Worm (Caenorhabditis elegans) whole organism, early embryonic: Measurements from ENCODE around the gene F58G11.4.

Experiments used
- B0310.2 ChIP-seq: sonication (generic microtip); optimal IDR thresholded peaks from 2 replicates; lab custom pipeline; 2016; ENCODE audit warnings: mild to moderate bottlenecking, missing genetic modification characterization, missing compliant biosample characterization
- F13C5.2 ChIP-seq: sonication (generic microtip); optimal IDR thresholded peaks from 2 replicates; lab custom pipeline; 2017; ENCODE audit warnings: mild to moderate bottlenecking, missing genetic modification characterization, inconsistent platforms, missing compliant biosample characterization
- aly-1 ChIP-seq: sonication (generic microtip); optimal IDR thresholded peaks from 2 replicates; lab custom pipeline; 2016; ENCODE audit warnings: missing genetic modification characterization, missing compliant biosample characterization
- ama-1 ChIP-seq: fragments of 150-350 bp; optimal IDR thresholded peaks from 2 replicates; lab custom pipeline; 2014
- ceh-13 ChIP-seq: fragments of 200-800 bp; sonication (Bioruptor generic); optimal IDR thresholded peaks from 2 replicates; lab custom pipeline; 2018; ENCODE audit warnings: mild to moderate bottlenecking, missing genetic modification characterization, missing compliant biosample characterization
- ceh-36 ChIP-seq: sonication (generic microtip); optimal IDR thresholded peaks from 2 replicates; lab custom pipeline; 2016; ENCODE audit warnings: missing genetic modification characterization, inconsistent platforms, missing compliant biosample characterization
- ets-7 ChIP-seq: sonication (generic microtip); optimal IDR thresholded peaks from 2 replicates; lab custom pipeline; 2016; ENCODE audit warnings: missing genotype, missing genetic modification characterization, missing compliant biosample characterization
- flt-1 ChIP-seq: fragments of 200-800 bp; sonication (Bioruptor generic); IDR thresholded peaks from 2 replicates; pipeline ENCODE4 v1.3.6; 2022; ENCODE audit warnings: missing genetic modification characterization, missing compliant biosample characterization
- hmbx-1 ChIP-seq: sonication (generic microtip); optimal IDR thresholded peaks from 2 replicates; lab custom pipeline; 2016; ENCODE audit warnings: mild to moderate bottlenecking, missing genetic modification characterization, missing compliant biosample characterization
- hmg-4 ChIP-seq: fragments of 200-800 bp; sonication (Bioruptor generic); optimal IDR thresholded peaks from 2 replicates; lab custom pipeline; 2018; ENCODE audit warnings: mild to moderate bottlenecking, missing genetic modification characterization, missing compliant biosample characterization
- hnd-1 ChIP-seq: sonication (generic microtip); optimal IDR thresholded peaks from 2 replicates; lab custom pipeline; 2016; ENCODE audit warnings: missing genetic modification characterization, missing compliant biosample characterization
- pes-1 ChIP-seq: fragments of 200-800 bp; sonication (Bioruptor generic); IDR thresholded peaks from 2 replicates; pipeline ENCODE4 v1.3.6; 2022; ENCODE audit warnings: missing genetic modification reagents, missing genetic modification characterization, missing compliant biosample characterization
- scrt-1 ChIP-seq: fragments of 200-800 bp; sonication (Bioruptor generic); IDR thresholded peaks from 2 replicates; pipeline ENCODE4 v1.3.6; 2022; ENCODE audit warnings: missing genetic modification characterization, missing compliant biosample characterization
- sea-1 ChIP-seq: fragments of 200-800 bp; sonication (Bioruptor generic); conservative IDR thresholded peaks from 2 replicates; pipeline ENCODE4 v1.3.6; 2022; ENCODE audit warnings: missing genetic modification characterization, missing compliant biosample characterization
- tbx-11 ChIP-seq: fragments of 200-800 bp; sonication (Bioruptor generic); IDR thresholded peaks from 2 replicates; pipeline ENCODE4 v1.3.6; 2022; ENCODE audit warnings: missing genetic modification characterization, missing compliant biosample characterization
- tbx-37 ChIP-seq: fragments of 200-800 bp; sonication (Bioruptor generic); conservative IDR thresholded peaks from 2 replicates; pipeline ENCODE4 v1.3.6; 2022; ENCODE audit warnings: missing genetic modification reagents, missing genetic modification characterization, missing compliant biosample characterization
- tra-4 ChIP-seq: sonication (generic microtip); optimal IDR thresholded peaks from 2 replicates; lab custom pipeline; 2017; ENCODE audit warnings: missing genetic modification characterization, missing compliant biosample characterization

Gene F58G11.4

ce11 chrV:13638040-13638439 lies 34.3 kb upstream of the F58G11.4 start:
- TF ChIP-seq scrt-1 (no peak), ceh-13 (GFP tag; lab: Kevin White, UChicago) (no peak), aly-1 (no peak), pes-1 (GFP tag; lab: Robert Waterston, UW) (no peak), tra-4 (tag; lab: Kevin White, UChicago) (no peak), hnd-1 (no peak), ama-1 (lab: Kevin White, UChicago) (no peak), tbx-37 (no peak), F13C5.2 (tag; lab: Kevin White, UChicago) (no peak), sea-1 (GFP tag; lab: Robert Waterston, UW) (no peak), tbx-11 (GFP tag; lab: Robert Waterston, UW) (no peak), hmbx-1 (tag; lab: Kevin White, UChicago) (no peak)

ce11 chrV:13645848-13646578 lies 26.4 kb upstream of the F58G11.4 start:
- TF ChIP-seq hmbx-1 (tag; lab: Kevin White, UChicago) (no peak), ceh-13 (GFP tag; lab: Kevin White, UChicago) (no peak), ama-1 (lab: Kevin White, UChicago) (no peak), aly-1 (no peak), pes-1 (GFP tag; lab: Robert Waterston, UW) (peak; percentile 75), B0310.2 (tag; lab: Kevin White, UChicago) (no peak), scrt-1 (0 out of 2 replicates have a peak, but pooled peaks have one; percentile 62), hmg-4 (GFP tag; lab: Kevin White, UChicago) (no peak), sea-1 (GFP tag; lab: Robert Waterston, UW) (peak; percentile 78), ceh-36 (tag; lab: Kevin White, UChicago) (no peak), flt-1 (GFP tag; lab: Robert Waterston, UW) (peak; percentile 50; the same call in 1 of the 2 replicates), tbx-37 (no peak), F13C5.2 (tag; lab: Kevin White, UChicago) (no peak), tbx-11 (GFP tag; lab: Robert Waterston, UW) (peak; percentile 42; the same call in 1 of the 2 replicates)

- TF ChIP-seq tbx-37 (no peak), aly-1 (peak; percentile 14)
These were observed 25.2 kb upstream of the F58G11.4 start for ce11 chrV:13647185-13647584.

- TF ChIP-seq hnd-1 = no peak
- TF ChIP-seq pes-1 (GFP tag; lab: Robert Waterston, UW) = peak; percentile 44; the same call in 1 of the 2 replicates
These were observed 24.8 kb upstream of the F58G11.4 start for ce11 chrV:13647617-13648016.

ce11 chrV:13649730-13650349 lies 22.5 kb upstream of the F58G11.4 start, which contains the start of gene H37A05.4:
TSS of gene H37A05.4 (minus strand) at chrV:13649780.
- TF ChIP-seq hmg-4 (GFP tag; lab: Kevin White, UChicago) (peak; percentile 2), tra-4 (tag; lab: Kevin White, UChicago) (no peak)

- no peak for TF ChIP-seq ets-7
- TF ChIP-seq ama-1 (lab: Kevin White, UChicago) = no peak
- no peak for TF ChIP-seq hnd-1
- no peak for TF ChIP-seq B0310.2 (tag; lab: Kevin White, UChicago)
- no peak for TF ChIP-seq hmg-4 (GFP tag; lab: Kevin White, UChicago)
- no peak for TF ChIP-seq tbx-37
- TF ChIP-seq pes-1 (GFP tag; lab: Robert Waterston, UW) = no peak
- TF ChIP-seq hmbx-1 (tag; lab: Kevin White, UChicago) = no peak
- TF ChIP-seq ceh-36 (tag; lab: Kevin White, UChicago) = no peak
- TF ChIP-seq sea-1 (GFP tag; lab: Robert Waterston, UW) = no peak
- no peak for TF ChIP-seq flt-1 (GFP tag; lab: Robert Waterston, UW)
These were observed 21.6 kb upstream of the F58G11.4 start for ce11 chrV:13650800-13651199.

- TF ChIP-seq pes-1 (GFP tag; lab: Robert Waterston, UW) (no peak), hmbx-1 (tag; lab: Kevin White, UChicago) (no peak), ceh-13 (GFP tag; lab: Kevin White, UChicago) (no peak), hmg-4 (GFP tag; lab: Kevin White, UChicago) (no peak), hnd-1 (no peak)
These were observed 20.1 kb upstream of the F58G11.4 start for ce11 chrV:13652322-13652721.

- TF ChIP-seq scrt-1 (no peak), tra-4 (tag; lab: Kevin White, UChicago) (no peak), pes-1 (GFP tag; lab: Robert Waterston, UW) (no peak), ceh-13 (GFP tag; lab: Kevin White, UChicago) (no peak)
These were observed 18.5 kb upstream of the F58G11.4 start, which contains the start of gene lpin-1 for ce11 chrV:13653713-13654393. TSS of gene lpin-1 (minus strand) at chrV:13654129.
